Fruit fly (Drosophila melanogaster) whole organism, prepupa: ENCODE measurements around the gene Patr-1.

ENCODE experiments used
- Blimp-1 ChIP-seq: fragments of 200-800 bp; sonication (Bioruptor generic); optimal IDR thresholded peaks from 3 replicates; lab custom pipeline; 2017; ENCODE audit warnings: missing biosample characterization, missing genetic modification characterization, mild to moderate bottlenecking, moderate library complexity, missing genetic modification reagents
- CG10631 ChIP-seq: fragments of 200-800 bp; sonication (Bioruptor generic); optimal IDR thresholded peaks from 2 replicates; lab custom pipeline; 2016; ENCODE audit warnings: missing biosample characterization, missing genetic modification characterization
- CG10669 ChIP-seq: fragments of 200-800 bp; sonication (Bioruptor generic); optimal IDR thresholded peaks from 3 replicates; lab custom pipeline; 2018; ENCODE audit warnings: missing biosample characterization, mild to moderate bottlenecking, missing genetic modification characterization, moderate library complexity
- CG11762 ChIP-seq: fragments of 200-800 bp; sonication (Bioruptor generic); optimal IDR thresholded peaks from 3 replicates; lab custom pipeline; 2016; ENCODE audit warnings: missing biosample characterization, missing genetic modification characterization; ENCODE audit not compliant: insufficient read depth
- CG11902 ChIP-seq: fragments of 200-800 bp; sonication (Bioruptor generic); optimal IDR thresholded peaks from 3 replicates; lab custom pipeline; 2016; ENCODE audit warnings: missing biosample characterization, missing genetic modification characterization
- CG15336 ChIP-seq: fragments of 200-800 bp; sonication (Bioruptor generic); IDR thresholded peaks from 2 replicates; pipeline ENCODE4 v1.3.6; 2022; ENCODE audit warnings: missing biosample characterization, missing genetic modification characterization
- CG1621 ChIP-seq: fragments of 200-800 bp; sonication (Bioruptor generic); optimal IDR thresholded peaks from 3 replicates; lab custom pipeline; 2018; ENCODE audit warnings: missing biosample characterization, mild to moderate bottlenecking, missing genetic modification characterization
- CG3032 ChIP-seq: fragments of 200-800 bp; optimal IDR thresholded peaks from 2 replicates; lab custom pipeline; 2019; ENCODE audit warnings: missing biosample characterization, mild to moderate bottlenecking, missing genetic modification characterization, moderate library complexity
- CG31627 ChIP-seq: fragments of 200-800 bp; sonication (Bioruptor generic); optimal IDR thresholded peaks from 3 replicates; lab custom pipeline; 2016; ENCODE audit warnings: missing biosample characterization, missing genetic modification characterization
- CG34406 ChIP-seq: fragments of 200-800 bp; sonication (Bioruptor generic); optimal IDR thresholded peaks from 3 replicates; lab custom pipeline; 2016; ENCODE audit warnings: missing biosample characterization, missing genetic modification characterization
- CG3919 ChIP-seq: fragments of 200-800 bp; sonication (Bioruptor generic); optimal IDR thresholded peaks from 3 replicates; lab custom pipeline; 2016; ENCODE audit warnings: missing biosample characterization, missing genetic modification characterization
- CG4318 ChIP-seq: fragments of 200-800 bp; sonication (Bioruptor generic); optimal IDR thresholded peaks from 3 replicates; lab custom pipeline; 2017; ENCODE audit warnings: missing biosample characterization, mild to moderate bottlenecking, missing genetic modification characterization
- CG6163 ChIP-seq: fragments of 200-800 bp; sonication (Bioruptor generic); IDR thresholded peaks from 3 replicates; pipeline ENCODE4 v1.3.6; 2022; ENCODE audit warnings: missing biosample characterization, missing genetic modification characterization
- CG6276 ChIP-seq: fragments of 200-800 bp; sonication (Bioruptor generic); optimal IDR thresholded peaks from 2 replicates; lab custom pipeline; 2017; ENCODE audit warnings: missing biosample characterization, mild to moderate bottlenecking, missing genetic modification characterization
- CG6792 ChIP-seq: fragments of 200-800 bp; sonication (Bioruptor generic); optimal IDR thresholded peaks from 3 replicates; lab custom pipeline; 2016; ENCODE audit warnings: missing biosample characterization, missing genetic modification characterization
- CG6854 ChIP-seq: fragments of 200-800 bp; sonication (Bioruptor generic); optimal IDR thresholded peaks from 2 replicates; lab custom pipeline; 2017; ENCODE audit warnings: missing biosample characterization, mild to moderate bottlenecking, missing genetic modification characterization
- CG7368 ChIP-seq: fragments of 200-800 bp; sonication (Bioruptor generic); optimal IDR thresholded peaks from 3 replicates; lab custom pipeline; 2016; ENCODE audit warnings: missing biosample characterization, missing genetic modification characterization
- CG8119 ChIP-seq: fragments of 200-800 bp; sonication (Bioruptor generic); IDR thresholded peaks from 3 replicates; pipeline ENCODE4 v1.3.6; 2022; ENCODE audit warnings: missing biosample characterization, missing genetic modification characterization
- CG8319 ChIP-seq: fragments of 200-800 bp; sonication (Bioruptor generic); optimal IDR thresholded peaks from 3 replicates; lab custom pipeline; 2016; ENCODE audit warnings: missing biosample characterization, missing genetic modification characterization
- CG8632 ChIP-seq: fragments of 200-800 bp; sonication (Bioruptor generic); optimal IDR thresholded peaks from 3 replicates; lab custom pipeline; 2016; ENCODE audit warnings: missing biosample characterization, missing genetic modification characterization
- CG9139 ChIP-seq: fragments of 200-800 bp; sonication (Bioruptor generic); optimal IDR thresholded peaks from 3 replicates; lab custom pipeline; 2017; ENCODE audit warnings: missing biosample characterization, mild to moderate bottlenecking, missing genetic modification characterization
- Eip75B ChIP-seq: fragments of 200-800 bp; sonication (Bioruptor generic); optimal IDR thresholded peaks from 3 replicates; lab custom pipeline; 2016; ENCODE audit warnings: missing biosample characterization, missing genetic modification characterization
- Eip93F ChIP-seq: fragments of 200-800 bp; sonication (Bioruptor generic); optimal IDR thresholded peaks from 2 replicates; lab custom pipeline; 2016; ENCODE audit warnings: missing biosample characterization, mild to moderate bottlenecking, missing genetic modification characterization
- Ets96B ChIP-seq: fragments of 200-800 bp; optimal IDR thresholded peaks from 2 replicates; lab custom pipeline; 2019; ENCODE audit warnings: missing biosample characterization, mild to moderate bottlenecking, missing genetic modification characterization, moderate library complexity
- Gug ChIP-seq: fragments of 200-800 bp; sonication (Bioruptor generic); IDR thresholded peaks from 2 replicates; pipeline ENCODE4 v1.3.6; 2022; ENCODE audit warnings: missing biosample characterization, missing genetic modification characterization
- Hr38 ChIP-seq: sonication (Bioruptor generic); optimal IDR thresholded peaks from 2 replicates; lab custom pipeline; 2016; ENCODE audit warnings: missing biosample characterization, missing genetic modification characterization
- Hr39 ChIP-seq: fragments of 200-800 bp; sonication (Bioruptor generic); optimal IDR thresholded peaks from 2 replicates; lab custom pipeline; 2016; ENCODE audit warnings: missing biosample characterization, missing genetic modification characterization
- Hr4 ChIP-seq: fragments of 200-800 bp; sonication (Bioruptor generic); optimal IDR thresholded peaks from 3 replicates; lab custom pipeline; 2016; ENCODE audit warnings: missing biosample characterization, missing genetic modification characterization
- Met ChIP-seq: fragments of 200-800 bp; sonication (Bioruptor generic); optimal IDR thresholded peaks from 3 replicates; lab custom pipeline; 2016; ENCODE audit warnings: missing biosample characterization, missing genetic modification characterization
- OdsH ChIP-seq: fragments of 200-800 bp; sonication (Bioruptor generic); optimal IDR thresholded peaks from 3 replicates; lab custom pipeline; 2016; ENCODE audit warnings: missing biosample characterization, missing genetic modification characterization
- Smox ChIP-seq: fragments of 200-800 bp; sonication (Bioruptor generic); optimal IDR thresholded peaks from 3 replicates; lab custom pipeline; 2016; ENCODE audit warnings: missing biosample characterization, missing genetic modification characterization
- Sox102F ChIP-seq: fragments of 200-800 bp; sonication (Bioruptor generic); optimal IDR thresholded peaks from 2 replicates; lab custom pipeline; 2016; ENCODE audit warnings: missing biosample characterization, mild to moderate bottlenecking, missing genetic modification characterization
- Sox15 ChIP-seq: fragments of 200-800 bp; sonication (Bioruptor generic); optimal IDR thresholded peaks from 3 replicates; lab custom pipeline; 2016; ENCODE audit warnings: missing biosample characterization, missing genetic modification characterization
- achi ChIP-seq: fragments of 200-800 bp; sonication (Bioruptor generic); optimal IDR thresholded peaks from 3 replicates; lab custom pipeline; 2016; ENCODE audit warnings: missing biosample characterization, missing genetic modification characterization
- acj6 ChIP-seq: fragments of 200-800 bp; sonication (Bioruptor generic); optimal IDR thresholded peaks from 3 replicates; lab custom pipeline; 2016; ENCODE audit warnings: missing biosample characterization, missing genetic modification characterization
- cyc ChIP-seq: fragments of 200-800 bp; sonication (Bioruptor generic); optimal IDR thresholded peaks from 3 replicates; lab custom pipeline; 2016; ENCODE audit warnings: missing biosample characterization, missing genetic modification characterization
- dac ChIP-seq: fragments of 200-800 bp; sonication (Bioruptor generic); optimal IDR thresholded peaks from 2 replicates; lab custom pipeline; 2017; ENCODE audit warnings: missing biosample characterization, mild to moderate bottlenecking, missing genetic modification characterization
- eg ChIP-seq: fragments of 200-800 bp; sonication (Bioruptor generic); IDR thresholded peaks from 3 replicates; pipeline ENCODE4 v1.3.6; 2022; ENCODE audit warnings: missing biosample characterization, missing genetic modification characterization
- esn ChIP-seq: fragments of 200-800 bp; sonication (Bioruptor generic); optimal IDR thresholded peaks from 2 replicates; lab custom pipeline; 2016; ENCODE audit warnings: missing biosample characterization, mild to moderate bottlenecking, missing genetic modification characterization, moderate library complexity
- fd59A ChIP-seq: fragments of 200-800 bp; sonication (Bioruptor generic); optimal IDR thresholded peaks from 2 replicates; lab custom pipeline; 2017; ENCODE audit warnings: missing biosample characterization, mild to moderate bottlenecking, missing genetic modification characterization, missing genetic modification reagents
- fd85E ChIP-seq: fragments of 200-800 bp; sonication (Bioruptor generic); optimal IDR thresholded peaks from 3 replicates; lab custom pipeline; 2016; ENCODE audit warnings: missing biosample characterization, missing genetic modification characterization
- fkh ChIP-seq: fragments of 200-800 bp; sonication (Bioruptor generic); optimal IDR thresholded peaks from 3 replicates; lab custom pipeline; 2017; ENCODE audit warnings: missing biosample characterization, mild to moderate bottlenecking, missing genetic modification characterization, moderate library complexity
- lz ChIP-seq: fragments of 200-800 bp; sonication (Bioruptor generic); optimal IDR thresholded peaks from 3 replicates; lab custom pipeline; 2016; ENCODE audit warnings: missing biosample characterization, missing genetic modification characterization
- net ChIP-seq: fragments of 200-800 bp; sonication (Bioruptor generic); optimal IDR thresholded peaks from 3 replicates; lab custom pipeline; 2016; ENCODE audit warnings: missing biosample characterization, missing genetic modification characterization
- pdm3 ChIP-seq: fragments of 200-800 bp; sonication (Bioruptor generic); optimal IDR thresholded peaks from 3 replicates; lab custom pipeline; 2016; ENCODE audit warnings: missing biosample characterization, missing genetic modification characterization
- vri ChIP-seq: fragments of 200-800 bp; sonication (Bioruptor generic); optimal IDR thresholded peaks from 3 replicates; lab custom pipeline; 2016; ENCODE audit warnings: missing biosample characterization, mild to moderate bottlenecking, missing genetic modification characterization

The Patr-1 gene

dm6 chr3R:17056905-17057251 lies 13.5 kb downstream of the Patr-1 start (continued):
- TF ChIP-seq CG31627 (GFP tag; lab: Kevin White, UChicago) (no peak), fd59A (GFP tag; lab: Kevin White, UChicago) (peak; percentile 47), Ets96B (tag; lab: Kevin White, UChicago) (peak; percentile 49), pdm3 (peak; percentile 52), CG6163 (GFP tag; lab: Robert Waterston, UW) (peak; percentile 39; the same call in 1 of the 3 replicates), CG3032 (peak; percentile 55), CG15336 (no peak), Sox102F (no peak), fkh (GFP tag; lab: Kevin White, UChicago) (no peak), Smox (GFP tag; lab: Kevin White, UChicago) (no peak), CG3919 (peak; percentile 55), esn (GFP tag; lab: Kevin White, UChicago) (no peak), CG1621 (tag; lab: Kevin White, UChicago) (no peak), CG6276 (GFP tag; lab: Kevin White, UChicago) (no peak), CG7368 (GFP tag; lab: Kevin White, UChicago) (no peak)

DNA sequence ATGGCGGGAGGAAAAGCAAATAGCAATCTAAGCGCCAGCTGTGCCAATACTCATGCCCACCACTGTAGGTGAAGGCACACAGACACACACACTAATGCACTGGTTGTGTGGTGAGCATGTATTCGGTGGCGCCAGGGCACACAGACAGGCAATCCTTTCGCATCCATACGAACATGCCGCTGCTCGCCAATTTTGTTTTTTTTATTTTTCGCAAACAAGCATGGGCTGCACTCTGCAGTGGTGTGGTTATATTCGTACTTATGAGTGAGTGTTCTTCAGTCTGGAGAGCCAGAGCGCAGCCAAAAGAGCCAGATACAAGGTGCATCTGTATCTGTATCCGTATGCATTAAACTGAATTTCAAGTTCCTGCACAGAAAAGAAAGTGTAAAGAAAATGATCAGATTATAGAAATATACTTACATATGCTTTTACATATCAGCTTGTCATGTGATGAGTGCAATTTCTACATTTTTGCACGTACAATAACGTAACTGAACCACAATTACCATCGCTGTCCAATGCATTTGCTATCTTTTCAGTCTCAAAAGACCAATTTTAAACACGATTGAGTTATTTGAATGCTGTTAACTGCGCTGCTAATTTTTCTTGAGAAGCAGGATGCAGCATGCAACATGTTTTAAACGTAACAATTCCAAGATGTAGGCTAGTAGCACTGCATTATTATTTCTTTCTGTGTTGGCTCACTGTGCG lies 15.9 kb downstream of the Patr-1 start:
- peak; percentile 78 for TF ChIP-seq CG1621 (tag; lab: Kevin White, UChicago)
- TF ChIP-seq OdsH: peak; percentile 91
- TF ChIP-seq lz: peak; percentile 78
- TF ChIP-seq CG15336: peak; percentile 81
- peak; percentile 82 for TF ChIP-seq esn (GFP tag; lab: Kevin White, UChicago)
- peak; percentile 77 for TF ChIP-seq CG7368 (GFP tag; lab: Kevin White, UChicago)
- peak; percentile 83 for TF ChIP-seq CG8319 (GFP tag; lab: Kevin White, UChicago)
- TF ChIP-seq dac (GFP tag; lab: Kevin White, UChicago): peak; percentile 90
- peak; percentile 25 for TF ChIP-seq CG6854 (GFP tag; lab: Kevin White, UChicago)
- peak; percentile 71 for TF ChIP-seq Sox102F
- TF ChIP-seq fkh (GFP tag; lab: Kevin White, UChicago): peak; percentile 32
- TF ChIP-seq CG11902 (GFP tag; lab: Kevin White, UChicago): peak; percentile 80
- TF ChIP-seq Ets96B (tag; lab: Kevin White, UChicago): peak; percentile 83
- TF ChIP-seq Hr38: no peak
- no peak for TF ChIP-seq CG9139 (GFP tag; lab: Kevin White, UChicago)
- TF ChIP-seq Blimp-1 (GFP tag; lab: Kevin White, UChicago): peak; percentile 31
- TF ChIP-seq Met: peak; percentile 67
- TF ChIP-seq fd59A (GFP tag; lab: Kevin White, UChicago): peak; percentile 88
- TF ChIP-seq Hr39 (GFP tag; lab: Kevin White, UChicago): peak; percentile 86
- TF ChIP-seq Eip93F (GFP tag; lab: Kevin White, UChicago): no peak
- peak; percentile 81 for TF ChIP-seq net (GFP tag; lab: Kevin White, UChicago)
- TF ChIP-seq pdm3: peak; percentile 90
- peak; percentile 89 for TF ChIP-seq CG8632 (GFP tag; lab: Kevin White, UChicago)
- TF ChIP-seq CG8119 (GFP tag; lab: Robert Waterston, UW): peak; percentile 91
- peak; percentile 82 for TF ChIP-seq CG3032
- peak; percentile 93 for TF ChIP-seq Hr4 (GFP tag; lab: Kevin White, UChicago)
- peak; percentile 89 for TF ChIP-seq CG6276 (GFP tag; lab: Kevin White, UChicago)
- peak; percentile 87 for TF ChIP-seq acj6
- TF ChIP-seq CG11762 (GFP tag; lab: Kevin White, UChicago): peak; percentile 83
- peak; percentile 90 for TF ChIP-seq CG10631 (GFP tag; lab: Kevin White, UChicago)
- TF ChIP-seq Smox (GFP tag; lab: Kevin White, UChicago): peak; percentile 74
- peak; percentile 26 for TF ChIP-seq fd85E (GFP tag; lab: Kevin White, UChicago)
- peak; percentile 87 for TF ChIP-seq CG31627 (GFP tag; lab: Kevin White, UChicago)
- peak; percentile 86 for TF ChIP-seq CG10669
- peak; percentile 88 for TF ChIP-seq achi (GFP tag; lab: Kevin White, UChicago)
- peak; percentile 76 for TF ChIP-seq cyc (GFP tag; lab: Kevin White, UChicago)
- peak; percentile 61 for TF ChIP-seq CG6163 (GFP tag; lab: Robert Waterston, UW)
- peak; percentile 88 for TF ChIP-seq CG3919
- peak; percentile 88 for TF ChIP-seq CG6792 (GFP tag; lab: Kevin White, UChicago)
- TF ChIP-seq eg (GFP tag; lab: Robert Waterston, UW): peak; percentile 45
- peak; percentile 85 for TF ChIP-seq CG34406 (GFP tag; lab: Kevin White, UChicago)
- peak; percentile 92 for TF ChIP-seq Sox15
- peak; percentile 52 for TF ChIP-seq Gug
- peak; percentile 72 for TF ChIP-seq vri
- peak; percentile 85 for TF ChIP-seq Eip75B (GFP tag; lab: Kevin White, UChicago)
- TF ChIP-seq CG4318 (GFP tag; lab: Kevin White, UChicago): peak; percentile 94
